Worm (Caenorhabditis elegans) whole organism, L4 larva: ENCODE results near the gene srd-4.

Experiments used
- D1046.2 ChIP-seq: fragments of 200-800 bp; sonication (Bioruptor generic); IDR thresholded peaks from 2 replicates; pipeline ENCODE4 v1.3.6; 2022; ENCODE audit warnings: missing genetic modification characterization, missing compliant biosample characterization
- F37D6.2 ChIP-seq: sonication (generic microtip); optimal IDR thresholded peaks from 2 replicates; lab custom pipeline; 2016; ENCODE audit warnings: mild to moderate bottlenecking, missing genetic modification characterization, missing compliant biosample characterization
- R02D3.7 ChIP-seq: fragments of 150-350 bp; sonication (generic microtip); optimal IDR thresholded peaks from 3 replicates; lab custom pipeline; 2014; ENCODE audit warnings: missing biosample characterization, missing genetic modification characterization
- T26A8.4 ChIP-seq: fragments of 200-800 bp; sonication (Bioruptor generic); IDR thresholded peaks from 2 replicates; pipeline ENCODE4 v1.3.6; 2022; ENCODE audit warnings: missing genetic modification characterization, missing compliant biosample characterization
- Y75B8A.6 ChIP-seq: fragments of 200-800 bp; sonication (Bioruptor generic); IDR thresholded peaks from 2 replicates; pipeline ENCODE4 v1.3.6; 2022; ENCODE audit warnings: missing genetic modification reagents, missing genetic modification characterization, missing compliant biosample characterization
- aha-1 ChIP-seq: fragments of 150-350 bp; peaks from one replicate; lab custom pipeline; 2014; ENCODE audit warnings: missing biosample characterization, missing genetic modification characterization
- aly-2 ChIP-seq: sonication (generic microtip); optimal IDR thresholded peaks from 2 replicates; lab custom pipeline; 2018; ENCODE audit warnings: missing biosample characterization, missing genetic modification characterization
- ama-1 ChIP-seq: fragments of 150-350 bp; optimal IDR thresholded peaks from 2 replicates; lab custom pipeline; 2014; ENCODE audit warnings: inconsistent platforms, mixed read lengths
- ceh-28 ChIP-seq: fragments of 150-350 bp; optimal IDR thresholded peaks from 2 replicates; lab custom pipeline; 2014; ENCODE audit warnings: missing biosample characterization, missing genetic modification reagents, missing genetic modification characterization
- ceh-62 ChIP-seq: sonication (generic microtip); optimal IDR thresholded peaks from 2 replicates; lab custom pipeline; 2017; ENCODE audit warnings: missing biosample characterization, missing genetic modification characterization
- ceh-82 ChIP-seq: sonication (generic microtip); optimal IDR thresholded peaks from 2 replicates; lab custom pipeline; 2017; ENCODE audit warnings: missing biosample characterization, missing genetic modification characterization
- cey-2 ChIP-seq: sonication (generic microtip); optimal IDR thresholded peaks from 3 replicates; lab custom pipeline; 2017; ENCODE audit warnings: missing genetic modification characterization, mild to moderate bottlenecking, missing compliant biosample characterization, antibody characterized with exemption, borderline replicate concordance; ENCODE audit not compliant: insufficient read depth
- daf-16 ChIP-seq, 3 experiments: sonication (generic microtip); optimal IDR thresholded peaks; 2 replicates each; lab custom pipeline; 2016 to 2017; ENCODE audit warnings: missing genetic modification characterization in 3 of 3, missing genetic modification reagents in 3 of 3, mild to moderate bottlenecking in 2 of 3, missing compliant biosample characterization in 2 of 3, missing biosample characterization in 1 of 3, moderate library complexity in 1 of 3
- dmd-8 ChIP-seq: fragments of 200-800 bp; sonication (Bioruptor generic); IDR thresholded peaks from 2 replicates; pipeline ENCODE4 v1.3.6; 2022; ENCODE audit warnings: missing genetic modification characterization, missing compliant biosample characterization
- egl-27 ChIP-seq: sonication (generic microtip); optimal IDR thresholded peaks from 3 replicates; lab custom pipeline; 2017; ENCODE audit warnings: missing biosample characterization, missing genetic modification reagents, missing genetic modification characterization
- fos-1 ChIP-seq: fragments of 150-350 bp; optimal IDR thresholded peaks from 2 replicates; lab custom pipeline; 2014; ENCODE audit warnings: missing biosample characterization, missing genetic modification characterization
- hlh-11 ChIP-seq: fragments of 200-800 bp; sonication (Bioruptor generic); optimal IDR thresholded peaks from 2 replicates; lab custom pipeline; 2018; ENCODE audit warnings: mild to moderate bottlenecking, missing genetic modification characterization, missing compliant biosample characterization
- lin-1 ChIP-seq: fragments of 200-800 bp; sonication (Bioruptor generic); IDR thresholded peaks from 2 replicates; pipeline ENCODE4 v1.3.6; 2022; ENCODE audit warnings: missing genetic modification reagents, missing genetic modification characterization, missing compliant biosample characterization
- lin-13 ChIP-seq: fragments of 150-350 bp; optimal IDR thresholded peaks from 2 replicates; lab custom pipeline; 2014; ENCODE audit warnings: missing biosample characterization, missing genetic modification reagents, missing genetic modification characterization
- lin-15B ChIP-seq: fragments of 150-350 bp; sonication (generic microtip); optimal IDR thresholded peaks from 3 replicates; lab custom pipeline; 2014; ENCODE audit warnings: missing biosample characterization, missing genetic modification characterization
- lin-29 ChIP-seq: fragments of 200-800 bp; sonication (Bioruptor generic); IDR thresholded peaks from 2 replicates; pipeline ENCODE4 v1.3.6; 2022; ENCODE audit warnings: missing genetic modification reagents, missing genetic modification characterization, missing compliant biosample characterization
- lin-38 ChIP-seq: fragments of 200-800 bp; sonication (Bioruptor generic); IDR thresholded peaks from 2 replicates; pipeline ENCODE4 v1.3.6; 2022; ENCODE audit warnings: missing genetic modification reagents, missing genetic modification characterization, missing compliant biosample characterization
- lir-3 ChIP-seq: sonication (generic microtip); optimal IDR thresholded peaks from 2 replicates; lab custom pipeline; 2016; ENCODE audit warnings: mild to moderate bottlenecking, missing genetic modification characterization, missing compliant biosample characterization
- mxl-3 ChIP-seq: fragments of 200-800 bp; sonication (Bioruptor generic); optimal IDR thresholded peaks from 2 replicates; lab custom pipeline; 2018; ENCODE audit warnings: mild to moderate bottlenecking, missing genetic modification characterization, missing compliant biosample characterization
- nhr-10 ChIP-seq: fragments of 150-350 bp; optimal IDR thresholded peaks from 2 replicates; lab custom pipeline; 2014; ENCODE audit warnings: missing biosample characterization, missing genetic modification characterization
- nhr-102 ChIP-seq: sonication (generic microtip); optimal IDR thresholded peaks from 2 replicates; lab custom pipeline; 2016; ENCODE audit warnings: mild to moderate bottlenecking, missing genetic modification characterization, moderate library complexity, missing compliant biosample characterization
- nhr-11 ChIP-seq: fragments of 150-350 bp; optimal IDR thresholded peaks from 2 replicates; lab custom pipeline; 2014; ENCODE audit warnings: missing biosample characterization, missing genetic modification characterization
- nhr-28 ChIP-seq: fragments of 150-350 bp; optimal IDR thresholded peaks from 2 replicates; lab custom pipeline; 2014; ENCODE audit warnings: missing biosample characterization, missing genetic modification characterization
- nhr-42 ChIP-seq: fragments of 200-800 bp; sonication (Bioruptor generic); IDR thresholded peaks from 2 replicates; pipeline ENCODE4 v1.3.6; 2022; ENCODE audit warnings: missing genetic modification characterization, missing compliant biosample characterization
- nhr-76 ChIP-seq: fragments of 150-350 bp; optimal IDR thresholded peaks from 2 replicates; lab custom pipeline; 2014; ENCODE audit warnings: missing biosample characterization, missing genetic modification characterization
- pha-4 ChIP-seq, 2 experiments: fragments of 150-350 bp in 1 of 2; fragments of 200-800 bp in 1 of 2; sonication (Bioruptor generic) in 1 of 2; IDR thresholded peaks in 1 of 2; optimal IDR thresholded peaks in 1 of 2; 2 replicates each; pipeline versions ENCODE4 v1.3.6 to Lab custom; 2014 to 2022; ENCODE audit warnings: missing genetic modification characterization in 2 of 2, missing genetic modification reagents in 2 of 2, missing biosample characterization in 1 of 2, missing compliant biosample characterization in 1 of 2
- php-3 ChIP-seq: fragments of 200-800 bp; sonication (Bioruptor generic); IDR thresholded peaks from 2 replicates; pipeline ENCODE4 v1.3.6; 2022; ENCODE audit warnings: missing genetic modification reagents, missing genetic modification characterization, missing compliant biosample characterization
- saeg-2 ChIP-seq: fragments of 200-800 bp; sonication (Bioruptor generic); IDR thresholded peaks from 2 replicates; pipeline ENCODE4 v1.3.6; 2022; ENCODE audit warnings: missing genetic modification reagents, missing genetic modification characterization, missing compliant biosample characterization
- sdz-12 ChIP-seq: fragments of 200-800 bp; sonication (Bioruptor generic); optimal IDR thresholded peaks from 2 replicates; lab custom pipeline; 2018; ENCODE audit warnings: mild to moderate bottlenecking, missing genetic modification characterization, missing compliant biosample characterization
- set-16 ChIP-seq: fragments of 200-800 bp; sonication (Bioruptor generic); IDR thresholded peaks from 2 replicates; pipeline ENCODE4 v1.3.6; 2022; ENCODE audit warnings: missing genetic modification reagents, missing genetic modification characterization, missing compliant biosample characterization
- snpc-1.2 ChIP-seq: fragments of 200-800 bp; sonication (Bioruptor generic); IDR thresholded peaks from 2 replicates; pipeline ENCODE4 v1.3.6; 2022; ENCODE audit warnings: missing genetic modification reagents, missing genetic modification characterization, missing compliant biosample characterization
- snpc-4 ChIP-seq: fragments of 150-350 bp; optimal IDR thresholded peaks from 2 replicates; lab custom pipeline; 2014; ENCODE audit warnings: missing biosample characterization, missing genetic modification characterization
- spr-1 ChIP-seq: sonication (generic microtip); optimal IDR thresholded peaks from 2 replicates; lab custom pipeline; 2016; ENCODE audit warnings: mild to moderate bottlenecking, missing genetic modification characterization, missing compliant biosample characterization
- spr-3 ChIP-seq: fragments of 200-800 bp; sonication (Bioruptor generic); optimal IDR thresholded peaks from 2 replicates; lab custom pipeline; 2018; ENCODE audit warnings: mild to moderate bottlenecking, missing genetic modification characterization, missing compliant biosample characterization
- unc-39 ChIP-seq: sonication (generic microtip); optimal IDR thresholded peaks from 2 replicates; lab custom pipeline; 2017; ENCODE audit warnings: missing biosample characterization, missing genetic modification characterization
- unc-62 ChIP-seq, 3 experiments: fragments of 150-350 bp in 1 of 3; sonication (generic microtip); optimal IDR thresholded peaks in 2 of 3; peaks in 1 of 3; 1 replicate in 1 of 3; 2 replicates in 2 of 3; lab custom pipeline; 2014 to 2017; ENCODE audit warnings: missing biosample characterization in 3 of 3, missing genetic modification characterization in 3 of 3, missing genetic modification reagents in 3 of 3, missing genotype in 1 of 3
- vab-7 ChIP-seq: fragments of 200-800 bp; sonication (Bioruptor generic); IDR thresholded peaks from 2 replicates; pipeline ENCODE4 v1.3.6; 2022; ENCODE audit warnings: missing genetic modification reagents, missing genetic modification characterization, missing compliant biosample characterization
- zag-1 ChIP-seq: fragments of 150-350 bp; optimal IDR thresholded peaks from 2 replicates; lab custom pipeline; 2014; ENCODE audit warnings: missing biosample characterization, missing genetic modification characterization
- zfp-3 ChIP-seq: fragments of 200-800 bp; sonication (Bioruptor generic); conservative IDR thresholded peaks from 2 replicates; pipeline ENCODE4 v1.3.6; 2022; ENCODE audit warnings: missing genetic modification reagents, missing genetic modification characterization, missing compliant biosample characterization
- zip-11 ChIP-seq: fragments of 200-800 bp; sonication (Bioruptor generic); IDR thresholded peaks from 2 replicates; pipeline ENCODE4 v1.3.6; 2022; ENCODE audit warnings: missing genetic modification characterization, missing compliant biosample characterization
- ztf-11 ChIP-seq: fragments of 150-350 bp; optimal IDR thresholded peaks from 2 replicates; lab custom pipeline; 2014; ENCODE audit warnings: missing biosample characterization, missing genetic modification characterization

Gene srd-4

ce11 chrV:12197748-12198147 lies 13.0 kb downstream of the srd-4 start:
- TF ChIP-seq nhr-10 (tag; lab: Kevin White, UChicago): no peak
- peak; percentile 25 for TF ChIP-seq aha-1 (tag; lab: Kevin White, UChicago)
- TF ChIP-seq lin-13: no peak
- TF ChIP-seq saeg-2 (GFP tag; lab: Robert Waterston, UW): no peak
- TF ChIP-seq nhr-102 (tag; lab: Kevin White, UChicago): no peak
- no peak for TF ChIP-seq daf-16 (GFP tag; optimal IDR thresholded peaks at IDR 0.05; lab: Kevin White, UChicago)
- TF ChIP-seq daf-16 (tag; optimal IDR thresholded peaks at IDR 0.05; lab: Kevin White, UChicago): no peak
- no peak for TF ChIP-seq snpc-1.2 (GFP tag; lab: Robert Waterston, UW)
- no peak for TF ChIP-seq snpc-4 (tag; lab: Kevin White, UChicago)
- TF ChIP-seq Y75B8A.6 (GFP tag; lab: Robert Waterston, UW): no peak
- TF ChIP-seq spr-1: no peak
- no peak for TF ChIP-seq ceh-62 (tag; lab: Kevin White, UChicago)
- TF ChIP-seq sdz-12 (GFP tag; lab: Kevin White, UChicago): no peak
- TF ChIP-seq unc-39: no peak
- no peak for TF ChIP-seq ztf-11
- peak in 1 of 2 experiments; percentile 61 for TF ChIP-seq unc-62 (GFP tag; optimal IDR thresholded peaks at IDR 0.05 in 1 of 2; lab: Kevin White, UChicago)
- TF ChIP-seq unc-62 (tag; optimal IDR thresholded peaks at IDR 0.05; lab: Kevin White, UChicago): no peak
- no peak for TF ChIP-seq lin-15B (tag; lab: Kevin White, UChicago)
- peak; percentile 88 for TF ChIP-seq set-16 (GFP tag; lab: Robert Waterston, UW)
- no peak for TF ChIP-seq nhr-28 (tag; lab: Kevin White, UChicago)
- TF ChIP-seq aly-2: no peak
- TF ChIP-seq ceh-82: no peak
- TF ChIP-seq egl-27 (tag; lab: Kevin White, UChicago): no peak
- TF ChIP-seq spr-3 (GFP tag; lab: Kevin White, UChicago): no peak
- no peak for TF ChIP-seq nhr-11 (tag; lab: Kevin White, UChicago)
- TF ChIP-seq lin-29 (GFP tag; lab: Robert Waterston, UW): no peak
- no peak for TF ChIP-seq mxl-3 (GFP tag; lab: Kevin White, UChicago)
- TF ChIP-seq vab-7 (GFP tag; lab: Robert Waterston, UW): no peak
- TF ChIP-seq ceh-28 (tag; lab: Kevin White, UChicago): no peak
- TF ChIP-seq zip-11: no peak
- 0 out of 2 replicates have a peak, but pooled peaks have one; percentile 11 for TF ChIP-seq dmd-8 (GFP tag; lab: Robert Waterston, UW)
- TF ChIP-seq php-3: no peak
- TF ChIP-seq nhr-42 (GFP tag; lab: Robert Waterston, UW): no peak
- no peak for TF ChIP-seq nhr-76 (tag; lab: Kevin White, UChicago)
- no peak for TF ChIP-seq lin-38 (GFP tag; lab: Robert Waterston, UW)
- no peak for TF ChIP-seq zfp-3

ce11 chrV:12198545-12198944 lies 13.8 kb downstream of the srd-4 start, which contains the start of gene lon-3:
TSS of gene lon-3 (minus strand) at chrV:12198645.
- TF ChIP-seq zag-1: no peak
- TF ChIP-seq T26A8.4 (GFP tag; lab: Robert Waterston, UW): no peak
- no peak for TF ChIP-seq lin-1 (GFP tag; lab: Robert Waterston, UW)
- TF ChIP-seq R02D3.7 (tag; lab: Kevin White, UChicago): no peak
- no peak for TF ChIP-seq cey-2 (tag; lab: Kevin White, UChicago)
- no peak for TF ChIP-seq spr-3 (GFP tag; lab: Kevin White, UChicago)
- no peak for TF ChIP-seq daf-16 (GFP tag; optimal IDR thresholded peaks at IDR 0.05; lab: Kevin White, UChicago)
- no peak for TF ChIP-seq daf-16 (tag; optimal IDR thresholded peaks at IDR 0.05; lab: Kevin White, UChicago)
- TF ChIP-seq aha-1 (tag; lab: Kevin White, UChicago): no peak
- no peak for TF ChIP-seq ama-1 (lab: Kevin White, UChicago)
- TF ChIP-seq F37D6.2 (tag; lab: Kevin White, UChicago): no peak
- TF ChIP-seq lir-3: no peak
- no peak for TF ChIP-seq D1046.2
- no peak for TF ChIP-seq lin-38 (GFP tag; lab: Robert Waterston, UW)
- no peak for TF ChIP-seq aly-2
- TF ChIP-seq pha-4 (GFP tag; IDR thresholded peaks at IDR 0.05; lab: Robert Waterston, UW): no peak
- TF ChIP-seq pha-4 (tag; optimal IDR thresholded peaks at IDR 0.05; lab: Kevin White, UChicago): no peak
- no peak for TF ChIP-seq fos-1 (tag; lab: Kevin White, UChicago)
- TF ChIP-seq hlh-11 (tag; lab: Kevin White, UChicago): no peak
